In the genomic region with DNA sequence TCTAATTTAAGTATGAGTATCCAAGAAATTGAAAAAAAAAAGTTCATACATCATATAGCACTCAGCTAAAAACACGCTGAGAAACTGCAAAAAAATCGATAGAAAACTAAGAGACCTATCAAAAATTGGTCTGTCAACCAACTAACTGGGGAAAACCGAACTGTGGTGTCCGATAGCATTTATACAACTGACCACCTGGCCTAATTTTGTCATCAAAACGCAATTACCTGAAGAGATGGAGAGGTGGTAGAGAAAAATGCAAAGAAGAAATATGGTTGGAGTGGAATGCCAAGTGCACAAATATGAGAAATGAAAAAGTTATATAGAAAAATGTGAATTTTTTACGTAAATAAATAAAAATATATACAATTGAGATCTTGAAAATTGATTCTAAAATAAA, we compare ENCODE assay signal across 6 worm cellular contexts.
TF ChIP-seq lines count a peak whose summit lies in the region.

A gene (minus strand): TSS at position 299 of the 400 bp plus-strand sequence.

TF ChIP-seq in whole organism, L1 larva, 84 proteins besides CTCF, POLR2A, EP300 and RAD21 (continues in another document):
- no peak for TF ChIP-seq nhr-19 (GFP tag; conservative IDR thresholded peaks at IDR 0.05; lab: Robert Waterston, UW)
- TF ChIP-seq jun-1 (tag; optimal IDR thresholded peaks at IDR 0.05; lab: Kevin White, UChicago): no peak
- TF ChIP-seq nhr-237 (tag; optimal IDR thresholded peaks at IDR 0.05; lab: Kevin White, UChicago): no peak
- TF ChIP-seq pax-3 (tag; optimal IDR thresholded peaks at IDR 0.05; lab: Kevin White, UChicago): no peak
- TF ChIP-seq lin-35 (GFP tag; optimal IDR thresholded peaks at IDR 0.05; lab: Kevin White, UChicago): peak in 1 of 2 experiments; percentile 33
- TF ChIP-seq nhr-71 (tag; optimal IDR thresholded peaks at IDR 0.05; lab: Kevin White, UChicago): no peak
- TF ChIP-seq ceh-63 (GFP tag; optimal IDR thresholded peaks at IDR 0.05; lab: Kevin White, UChicago): no peak
- TF ChIP-seq unc-30 (tag; optimal IDR thresholded peaks at IDR 0.05; lab: Kevin White, UChicago): no peak
- peak in 1 of 3 experiments; percentile 9 for TF ChIP-seq dpl-1 (GFP tag; optimal IDR thresholded peaks at IDR 0.05; lab: Kevin White, UChicago)
- TF ChIP-seq skn-1 (tag; optimal IDR thresholded peaks at IDR 0.05; lab: Kevin White, UChicago): peak; percentile 1
- no peak for TF ChIP-seq rnt-1 (tag; optimal IDR thresholded peaks at IDR 0.05; lab: Kevin White, UChicago)
- TF ChIP-seq lsy-2 (tag; optimal IDR thresholded peaks at IDR 0.05; lab: Kevin White, UChicago): peak in 1 of 2 experiments; percentile 7
- TF ChIP-seq pqm-1 (tag; optimal IDR thresholded peaks at IDR 0.05; lab: Kevin White, UChicago): no peak
- no peak for TF ChIP-seq ces-1 (GFP tag; optimal IDR thresholded peaks at IDR 0.05; lab: Kevin White, UChicago)

TF ChIP-seq in whole organism, L2 larva, 48 proteins besides CTCF, POLR2A, EP300 and RAD21 (continues in another document):
- TF ChIP-seq gmeb-1 (tag; optimal IDR thresholded peaks at IDR 0.05; lab: Kevin White, UChicago): peak; percentile 3
- TF ChIP-seq aly-2 (tag; optimal IDR thresholded peaks at IDR 0.05; lab: Kevin White, UChicago): no peak
- no peak for TF ChIP-seq unc-55 (GFP tag; optimal IDR thresholded peaks at IDR 0.05; lab: Kevin White, UChicago)
- no peak for TF ChIP-seq blmp-1 (tag; optimal IDR thresholded peaks at IDR 0.05; lab: Kevin White, UChicago; ENCODE audit: insufficient read depth)
- TF ChIP-seq nhr-129 (tag; optimal IDR thresholded peaks at IDR 0.05; lab: Kevin White, UChicago): no peak
- no peak for TF ChIP-seq sma-3 (GFP tag; optimal IDR thresholded peaks at IDR 0.05; lab: Kevin White, UChicago)
- no peak for TF ChIP-seq mbf-1 (tag; optimal IDR thresholded peaks at IDR 0.05; lab: Kevin White, UChicago)
- TF ChIP-seq egl-27 (tag; optimal IDR thresholded peaks at IDR 0.05; lab: Kevin White, UChicago): no peak
- no peak for TF ChIP-seq lin-39 (tag; optimal IDR thresholded peaks at IDR 0.05; lab: Kevin White, UChicago)
- no peak for TF ChIP-seq mab-5 (tag; optimal IDR thresholded peaks at IDR 0.05; lab: Kevin White, UChicago)
- TF ChIP-seq fos-1 (tag; optimal IDR thresholded peaks at IDR 0.05; lab: Kevin White, UChicago): peak; percentile 45
- no peak for TF ChIP-seq ztf-1 (GFP tag; conservative IDR thresholded peaks at IDR 0.05; lab: Robert Waterston, UW)
- no peak for TF ChIP-seq F13H6.1 (tag; optimal IDR thresholded peaks at IDR 0.05; lab: Kevin White, UChicago)
- TF ChIP-seq sem-4 (tag; optimal IDR thresholded peaks at IDR 0.05; lab: Kevin White, UChicago): no peak
- TF ChIP-seq alr-1 (tag; optimal IDR thresholded peaks at IDR 0.05; lab: Kevin White, UChicago): no peak
- TF ChIP-seq nhr-21 (tag; optimal IDR thresholded peaks at IDR 0.05; lab: Kevin White, UChicago): no peak

TF ChIP-seq in whole organism, L3 larva, 47 proteins besides CTCF, POLR2A, EP300 and RAD21:
- TF ChIP-seq pqm-1 (tag; optimal IDR thresholded peaks at IDR 0.05; lab: Kevin White, UChicago) (peak; percentile 24), elt-2 (tag; optimal IDR thresholded peaks at IDR 0.05; lab: Kevin White, UChicago) (peak; percentile 52), nhr-23 (tag; optimal IDR thresholded peaks at IDR 0.05; lab: Kevin White, UChicago) (peak; percentile 43), ztf-11 (tag; optimal IDR thresholded peaks at IDR 0.05; lab: Kevin White, UChicago) (no peak), daf-12 (tag; optimal IDR thresholded peaks at IDR 0.05; lab: Kevin White, UChicago) (no peak), nhr-237 (tag; optimal IDR thresholded peaks at IDR 0.05; lab: Kevin White, UChicago) (no peak), egl-5 (tag; optimal IDR thresholded peaks at IDR 0.05; lab: Kevin White, UChicago) (no peak), nhr-76 (tag; optimal IDR thresholded peaks at IDR 0.05; lab: Kevin White, UChicago) (no peak), aly-2 (tag; optimal IDR thresholded peaks at IDR 0.05; lab: Kevin White, UChicago) (no peak), skn-1 (tag; optimal IDR thresholded peaks at IDR 0.05; lab: Kevin White, UChicago) (peak; percentile 3), pha-4 (tag; optimal IDR thresholded peaks at IDR 0.05; lab: Kevin White, UChicago) (peak; percentile 5), fos-1 (tag; optimal IDR thresholded peaks at IDR 0.05; lab: Kevin White, UChicago) (no peak), ceh-28 (tag; optimal IDR thresholded peaks at IDR 0.05; lab: Kevin White, UChicago) (peak; percentile 7), lin-15B (tag; optimal IDR thresholded peaks at IDR 0.05; lab: Kevin White, UChicago) (no peak)

TF ChIP-seq in whole organism, L4 larva, 104 proteins besides CTCF, POLR2A, EP300 and RAD21 (continues in another document):
- TF ChIP-seq nhr-42 (GFP tag; IDR thresholded peaks at IDR 0.05; lab: Robert Waterston, UW) (no peak), ceh-82 (tag; optimal IDR thresholded peaks at IDR 0.05; lab: Kevin White, UChicago) (no peak), arid-1 (GFP tag; conservative IDR thresholded peaks at IDR 0.05; lab: Robert Waterston, UW) (no peak), D1046.2 (GFP tag; IDR thresholded peaks at IDR 0.05; lab: Robert Waterston, UW) (no peak), aha-1 (tag; lab: Kevin White, UChicago) (no peak), aly-2 (tag; optimal IDR thresholded peaks at IDR 0.05; lab: Kevin White, UChicago) (no peak), lin-38 (GFP tag; IDR thresholded peaks at IDR 0.05; lab: Robert Waterston, UW) (no peak), F26F4.8 (GFP tag; conservative IDR thresholded peaks at IDR 0.05; lab: Robert Waterston, UW) (no peak), pha-4 (GFP tag; IDR thresholded peaks at IDR 0.05; lab: Robert Waterston, UW) (no peak), pha-4 (tag; optimal IDR thresholded peaks at IDR 0.05; lab: Kevin White, UChicago) (no peak), mes-2 (tag; optimal IDR thresholded peaks at IDR 0.05; lab: Kevin White, UChicago; ENCODE audit: poor library complexity, severe bottlenecking) (peak; percentile 36), ama-1 (optimal IDR thresholded peaks at IDR 0.05; lab: Kevin White, UChicago) (no peak), pqm-1 (tag; optimal IDR thresholded peaks at IDR 0.05; lab: Kevin White, UChicago) (peak; percentile 5), nhr-28 (tag; optimal IDR thresholded peaks at IDR 0.05; lab: Kevin White, UChicago) (peak; percentile 51), nhr-77 (tag; optimal IDR thresholded peaks at IDR 0.05; lab: Kevin White, UChicago) (peak; percentile 46), lim-7 (GFP tag; IDR thresholded peaks at IDR 0.05; lab: Robert Waterston, UW) (no peak), nhr-111 (GFP tag; optimal IDR thresholded peaks at IDR 0.05; lab: Kevin White, UChicago) (no peak), lin-1 (GFP tag; IDR thresholded peaks at IDR 0.05; lab: Robert Waterston, UW) (no peak)

TF ChIP-seq in whole organism, mixed stage, embryonic, 35 proteins besides CTCF, POLR2A, EP300 and RAD21:
- no peak for TF ChIP-seq lsy-2 (tag; optimal IDR thresholded peaks at IDR 0.05; lab: Kevin White, UChicago)
- TF ChIP-seq unc-39 (tag; optimal IDR thresholded peaks at IDR 0.05; lab: Kevin White, UChicago): no peak
- peak; percentile 46 for TF ChIP-seq ces-1 (GFP tag; optimal IDR thresholded peaks at IDR 0.05; lab: Kevin White, UChicago)
- TF ChIP-seq nhr-2 (tag; optimal IDR thresholded peaks at IDR 0.05; lab: Kevin White, UChicago): peak; percentile 35
- TF ChIP-seq mab-5 (tag; optimal IDR thresholded peaks at IDR 0.05; lab: Kevin White, UChicago): no peak
- no peak for TF ChIP-seq lin-32 (GFP tag; optimal IDR thresholded peaks at IDR 0.05; lab: Kevin White, UChicago)
- TF ChIP-seq ceh-39 (tag; optimal IDR thresholded peaks at IDR 0.05; lab: Kevin White, UChicago): peak; percentile 10
- no peak for TF ChIP-seq nhr-28 (tag; optimal IDR thresholded peaks at IDR 0.05; lab: Kevin White, UChicago)
- TF ChIP-seq ceh-43 (GFP tag; optimal IDR thresholded peaks at IDR 0.05; lab: Kevin White, UChicago): no peak

TF ChIP-seq in whole organism, young adult, 124 proteins besides CTCF, POLR2A, EP300 and RAD21:
- no peak for TF ChIP-seq ets-4 (GFP tag; optimal IDR thresholded peaks at IDR 0.05; lab: Kevin White, UChicago)
- TF ChIP-seq attf-6 (GFP tag; IDR thresholded peaks at IDR 0.05; lab: Robert Waterston, UW): no peak
- TF ChIP-seq let-607 (tag; optimal IDR thresholded peaks at IDR 0.05; lab: Kevin White, UChicago): peak; percentile 52 to 64
- TF ChIP-seq attf-5 (GFP tag; optimal IDR thresholded peaks at IDR 0.05; lab: Kevin White, UChicago): no peak
- peak; percentile 55 for TF ChIP-seq nhr-80 (tag; optimal IDR thresholded peaks at IDR 0.05; lab: Kevin White, UChicago)
- no peak for TF ChIP-seq snpc-4 (GFP tag; optimal IDR thresholded peaks at IDR 0.05; lab: Kevin White, UChicago)
- TF ChIP-seq snpc-4 (tag; optimal IDR thresholded peaks at IDR 0.05; lab: Kevin White, UChicago): peak in 1 of 4 experiments; percentile 8
- no peak for TF ChIP-seq somi-1 (GFP tag; optimal IDR thresholded peaks at IDR 0.05; lab: Kevin White, UChicago)
- TF ChIP-seq zfh-2 (GFP tag; conservative IDR thresholded peaks at IDR 0.05; lab: Robert Waterston, UW): no peak
